Fruit fly (Drosophila melanogaster): ENCODE data around the gene Sfxn1-3.

dm6 chr3R:4341177-4341576 is 37.2 kb upstream of the Sfxn1-3 start:
- TF ChIP-seq CTCF (optimal IDR thresholded peaks at IDR 0.05) (no peak), CG8478 (optimal IDR thresholded peaks at IDR 0.05) (no peak)

Data from S2 (cell line).